Fruit fly (Drosophila melanogaster) whole organism: Measurements from ENCODE around the gene omd.

Experiments
- CG8478 ChIP-seq: fragments of >200 bp; optimal IDR thresholded peaks from 2 replicates; lab custom pipeline; 2018; ENCODE audit warnings: inconsistent platforms
- Dll ChIP-seq: fragments of >200 bp; optimal IDR thresholded peaks from 2 replicates; lab custom pipeline; 2017
- pan ChIP-seq: fragments of >200 bp; optimal IDR thresholded peaks from 2 replicates; lab custom pipeline; 2017
- psq ChIP-seq: fragments of >200 bp; optimal IDR thresholded peaks from 2 replicates; lab custom pipeline; 2017
- usp ChIP-seq: fragments of >200 bp; optimal IDR thresholded peaks from 2 replicates; lab custom pipeline; 2017; ENCODE audit warnings: missing biosample characterization, missing genetic modification characterization, mixed read lengths

- TF ChIP-seq Dll (lab: Kevin White, UChicago) (no peak), CG8478 (lab: Kevin White, UChicago) (no peak), psq (lab: Kevin White, UChicago) (no peak), usp (GFP tag; lab: Kevin White, UChicago) (no peak), pan (no peak)
Measured at dm6 chr3R:13730005-13730404, 43.0 kb upstream of the omd start.
